Fruit fly (Drosophila melanogaster) whole organism, embryonic: ENCODE results near the gene CG5828.

Experiments used
- Atf6 ChIP-seq: fragments of 200-800 bp; sonication (Bioruptor generic); IDR thresholded peaks from 2 replicates; pipeline ENCODE4 v1.3.6; 2022; ENCODE audit warnings: missing biosample characterization, missing genetic modification characterization
- Bdp1 ChIP-seq: fragments of 200-800 bp; sonication (Bioruptor generic); optimal IDR thresholded peaks from 3 replicates; lab custom pipeline; 2016; ENCODE audit warnings: missing biosample characterization, missing genetic modification characterization
- CG10462 ChIP-seq: fragments of 200-800 bp; sonication (Bioruptor generic); optimal IDR thresholded peaks from 2 replicates; lab custom pipeline; 2016; ENCODE audit warnings: missing biosample characterization, missing genetic modification characterization
- CG12155 ChIP-seq: fragments of 200-800 bp; sonication (Bioruptor generic); optimal IDR thresholded peaks from 3 replicates; lab custom pipeline; 2016; ENCODE audit warnings: missing biosample characterization, missing genetic modification characterization
- CG1233 ChIP-seq: fragments of 200-800 bp; sonication (Bioruptor generic); optimal IDR thresholded peaks from 4 replicates; lab custom pipeline; 2018; ENCODE audit warnings: missing biosample characterization, mild to moderate bottlenecking, missing genetic modification characterization
- CG12391 ChIP-seq: fragments of 200-800 bp; sonication (Bioruptor generic); optimal IDR thresholded peaks from 3 replicates; lab custom pipeline; 2018; ENCODE audit warnings: missing biosample characterization, mild to moderate bottlenecking, missing genetic modification characterization, moderate library complexity
- CG13287 ChIP-seq: fragments of 200-800 bp; sonication (Bioruptor generic); IDR thresholded peaks from 2 replicates; pipeline ENCODE4 v1.3.6; 2022; ENCODE audit warnings: missing biosample characterization, missing genetic modification characterization; ENCODE audit not compliant: partially characterized antibody
- CG14050 ChIP-seq: fragments of 200-800 bp; sonication (Bioruptor generic); IDR thresholded peaks from 3 replicates; pipeline ENCODE4 v1.3.6; 2022; ENCODE audit warnings: missing biosample characterization, missing genetic modification characterization
- CG16815 ChIP-seq: fragments of 200-800 bp; sonication (Bioruptor generic); optimal IDR thresholded peaks from 3 replicates; lab custom pipeline; 2017; ENCODE audit warnings: missing biosample characterization, mild to moderate bottlenecking, missing genetic modification characterization
- CG16863 ChIP-seq: fragments of 200-800 bp; sonication (Bioruptor generic); optimal IDR thresholded peaks from 3 replicates; lab custom pipeline; 2016; ENCODE audit warnings: missing biosample characterization, missing genetic modification characterization
- CG18764 ChIP-seq: fragments of 200-800 bp; sonication (Bioruptor generic); optimal IDR thresholded peaks from 3 replicates; lab custom pipeline; 2016; ENCODE audit warnings: missing biosample characterization, missing genetic modification characterization
- CG2202 ChIP-seq: fragments of 200-800 bp; sonication (Bioruptor generic); optimal IDR thresholded peaks from 2 replicates; lab custom pipeline; 2018; ENCODE audit warnings: missing biosample characterization, mild to moderate bottlenecking, missing genetic modification characterization
- CG2875 ChIP-seq: fragments of 200-800 bp; sonication (Bioruptor generic); optimal IDR thresholded peaks from 2 replicates; lab custom pipeline; 2017; ENCODE audit warnings: missing biosample characterization, mild to moderate bottlenecking, missing genetic modification characterization, missing genetic modification reagents
- CG31224 ChIP-seq: fragments of 200-800 bp; sonication (Bioruptor generic); IDR thresholded peaks from 2 replicates; pipeline ENCODE4 v1.3.6; 2022; ENCODE audit warnings: missing biosample characterization, missing genetic modification characterization
- CG3281 ChIP-seq: fragments of 200-800 bp; sonication (Bioruptor generic); optimal IDR thresholded peaks from 3 replicates; lab custom pipeline; 2017; ENCODE audit warnings: missing biosample characterization, mild to moderate bottlenecking, missing genetic modification characterization
- CG34376 ChIP-seq: fragments of 200-800 bp; sonication (Bioruptor generic); optimal IDR thresholded peaks from 2 replicates; lab custom pipeline; 2018; ENCODE audit warnings: missing biosample characterization, mild to moderate bottlenecking, missing genetic modification characterization
- CG4404 ChIP-seq: fragments of 200-800 bp; sonication (Bioruptor generic); IDR thresholded peaks from 2 replicates; pipeline ENCODE4 v1.3.6; 2022; ENCODE audit warnings: missing biosample characterization, missing genetic modification characterization
- CG4424 ChIP-seq: fragments of 200-800 bp; sonication (Bioruptor generic); optimal IDR thresholded peaks from 3 replicates; lab custom pipeline; 2016; ENCODE audit warnings: missing biosample characterization, missing genetic modification characterization
- CG7372 ChIP-seq: fragments of 200-800 bp; sonication (Bioruptor generic); IDR thresholded peaks from 2 replicates; pipeline ENCODE4 v1.3.6; 2022; ENCODE audit warnings: missing biosample characterization, missing genetic modification characterization
- CG8290 ChIP-seq, 3 experiments: fragments of 200-800 bp; sonication (Bioruptor generic); optimal IDR thresholded peaks; 2 replicates each; lab custom pipeline; 2016 to 2019; ENCODE audit warnings: missing biosample characterization in 3 of 3, missing genetic modification characterization in 3 of 3, mild to moderate bottlenecking in 2 of 3, moderate library complexity in 1 of 3
- CG9797 ChIP-seq: fragments of 200-800 bp; sonication (Bioruptor generic); optimal IDR thresholded peaks from 3 replicates; lab custom pipeline; 2018; ENCODE audit warnings: missing biosample characterization, mild to moderate bottlenecking, missing genetic modification characterization
- Deaf1 ChIP-seq: fragments of 200-800 bp; optimal IDR thresholded peaks from 3 replicates; lab custom pipeline; 2019; ENCODE audit warnings: missing biosample characterization, mild to moderate bottlenecking, missing genetic modification characterization, moderate library complexity
- Dll ChIP-seq: fragments of 200-800 bp; sonication (Bioruptor generic); IDR thresholded peaks from 4 replicates; pipeline ENCODE4 v1.3.6; 2022; ENCODE audit warnings: missing biosample characterization, missing genetic modification characterization; ENCODE audit not compliant: partially characterized antibody
- H2.0 ChIP-seq: fragments of 200-800 bp; sonication (Bioruptor generic); IDR thresholded peaks from 2 replicates; pipeline ENCODE4 v1.3.6; 2022; ENCODE audit warnings: missing biosample characterization, missing genetic modification characterization
- HHEX ChIP-seq: fragments of 200-800 bp; sonication (Bioruptor generic); optimal IDR thresholded peaks from 3 replicates; lab custom pipeline; 2017; ENCODE audit warnings: missing biosample characterization, mild to moderate bottlenecking, missing genetic modification characterization, missing genetic modification reagents
- HLH4C ChIP-seq: fragments of 200-800 bp; sonication (Bioruptor generic); IDR thresholded peaks from 3 replicates; pipeline ENCODE4 v1.3.6; 2022; ENCODE audit warnings: missing biosample characterization, missing genetic modification characterization; ENCODE audit not compliant: partially characterized antibody
- Mad ChIP-seq: fragments of 200-800 bp; sonication (Bioruptor generic); optimal IDR thresholded peaks from 2 replicates; lab custom pipeline; 2016; ENCODE audit warnings: missing biosample characterization, missing genetic modification characterization
- NfI ChIP-seq: fragments of 200-800 bp; sonication (Bioruptor generic); optimal IDR thresholded peaks from 3 replicates; lab custom pipeline; 2018; ENCODE audit warnings: missing biosample characterization, mild to moderate bottlenecking, missing genetic modification characterization, moderate library complexity
- Oaz ChIP-seq: fragments of 200-800 bp; sonication (Bioruptor generic); IDR thresholded peaks from 2 replicates; pipeline ENCODE4 v1.3.6; 2022; ENCODE audit warnings: missing biosample characterization, missing genetic modification characterization
- Pdp1 ChIP-seq, 2 experiments: fragments of 200-800 bp; sonication (Bioruptor generic); optimal IDR thresholded peaks; 3 replicates each; lab custom pipeline; 2016; ENCODE audit warnings: missing biosample characterization in 2 of 2, missing genetic modification characterization in 2 of 2, mild to moderate bottlenecking in 1 of 2, moderate library complexity in 1 of 2
- Vsx1 ChIP-seq: fragments of 200-800 bp; sonication (Bioruptor generic); optimal IDR thresholded peaks from 2 replicates; lab custom pipeline; 2017; ENCODE audit warnings: missing biosample characterization, mild to moderate bottlenecking, missing genetic modification characterization, missing genetic modification reagents
- YL-1 ChIP-seq: fragments of 200-800 bp; sonication (Bioruptor generic); optimal IDR thresholded peaks from 3 replicates; lab custom pipeline; 2017; ENCODE audit warnings: missing biosample characterization, mild to moderate bottlenecking, missing genetic modification characterization
- ac ChIP-seq: fragments of 200-800 bp; sonication (Bioruptor generic); optimal IDR thresholded peaks from 3 replicates; lab custom pipeline; 2017; ENCODE audit warnings: missing biosample characterization, mild to moderate bottlenecking, missing genetic modification characterization
- aop ChIP-seq: fragments of 200-800 bp; sonication (Bioruptor generic); IDR thresholded peaks from 2 replicates; pipeline ENCODE4 v1.3.6; 2022; ENCODE audit warnings: missing biosample characterization, missing genetic modification characterization
- bowl ChIP-seq: fragments of 200-800 bp; sonication (Bioruptor generic); IDR thresholded peaks from 2 replicates; pipeline ENCODE4 v1.3.6; 2022; ENCODE audit warnings: missing biosample characterization, missing genetic modification characterization
- crp ChIP-seq, 2 experiments: fragments of 200-800 bp; sonication (Bioruptor generic); optimal IDR thresholded peaks; 2 replicates in 1 of 2; 3 replicates in 1 of 2; lab custom pipeline; 2017; ENCODE audit warnings: missing biosample characterization in 2 of 2, missing genetic modification characterization in 2 of 2, mild to moderate bottlenecking in 1 of 2, moderate library complexity in 1 of 2
- dimm ChIP-seq: fragments of 200-800 bp; sonication (Bioruptor generic); IDR thresholded peaks from 2 replicates; pipeline ENCODE4 v1.3.6; 2022; ENCODE audit warnings: missing biosample characterization, missing genetic modification characterization
- eve ChIP-seq, 2 experiments: fragments of >200 bp; optimal IDR thresholded peaks; 2 replicates each; lab custom pipeline; 2017; ENCODE audit warnings: missing biosample characterization in 2 of 2, missing genetic modification characterization in 2 of 2
- gem ChIP-seq: fragments of 200-800 bp; sonication (Bioruptor generic); optimal IDR thresholded peaks from 2 replicates; lab custom pipeline; 2019; ENCODE audit warnings: missing biosample characterization, mild to moderate bottlenecking, missing genetic modification characterization, moderate library complexity
- kah ChIP-seq: fragments of 200-800 bp; sonication (Bioruptor generic); optimal IDR thresholded peaks from 2 replicates; lab custom pipeline; 2018; ENCODE audit warnings: missing biosample characterization, mild to moderate bottlenecking, missing genetic modification characterization
- odd ChIP-seq: fragments of 200-800 bp; sonication (Bioruptor generic); optimal IDR thresholded peaks from 2 replicates; lab custom pipeline; 2017; ENCODE audit warnings: missing biosample characterization, mild to moderate bottlenecking, missing genetic modification characterization
- pan ChIP-seq, 4 experiments: fragments of >200 bp in 3 of 4; fragments of 200-800 bp in 1 of 4; sonication (Bioruptor generic) in 1 of 4; optimal IDR thresholded peaks in 3 of 4; IDR thresholded peaks in 1 of 4; 2 replicates each; pipeline versions ENCODE4 v1.3.6 to Lab custom; 2017 to 2022; ENCODE audit warnings: missing biosample characterization in 2 of 4, missing genetic modification characterization in 2 of 4, mixed read lengths in 1 of 4
- sima ChIP-seq: fragments of 200-800 bp; sonication (Bioruptor generic); optimal IDR thresholded peaks from 2 replicates; lab custom pipeline; 2016; ENCODE audit warnings: missing biosample characterization, missing genetic modification characterization
- sisA ChIP-seq: fragments of 200-800 bp; sonication (Bioruptor generic); IDR thresholded peaks from 2 replicates; pipeline ENCODE4 v1.3.6; 2022; ENCODE audit warnings: missing biosample characterization, missing genetic modification characterization
- stc ChIP-seq: fragments of 200-800 bp; sonication (Bioruptor generic); IDR thresholded peaks from 2 replicates; pipeline ENCODE4 v1.3.6; 2022; ENCODE audit warnings: missing biosample characterization, missing genetic modification characterization
- vfl ChIP-seq: fragments of 200-800 bp; sonication (Bioruptor generic); optimal IDR thresholded peaks from 2 replicates; lab custom pipeline; 2016; ENCODE audit warnings: missing biosample characterization, missing genetic modification characterization
- vnd ChIP-seq: fragments of 200-800 bp; sonication (Bioruptor generic); IDR thresholded peaks from 3 replicates; pipeline ENCODE4 v1.3.6; 2022; ENCODE audit warnings: missing biosample characterization, missing genetic modification characterization; ENCODE audit not compliant: partially characterized antibody
- zf30C ChIP-seq: fragments of 200-800 bp; sonication (Bioruptor generic); optimal IDR thresholded peaks from 3 replicates; lab custom pipeline; 2018; ENCODE audit warnings: missing biosample characterization, mild to moderate bottlenecking, missing genetic modification characterization

The CG5828 gene

DNA sequence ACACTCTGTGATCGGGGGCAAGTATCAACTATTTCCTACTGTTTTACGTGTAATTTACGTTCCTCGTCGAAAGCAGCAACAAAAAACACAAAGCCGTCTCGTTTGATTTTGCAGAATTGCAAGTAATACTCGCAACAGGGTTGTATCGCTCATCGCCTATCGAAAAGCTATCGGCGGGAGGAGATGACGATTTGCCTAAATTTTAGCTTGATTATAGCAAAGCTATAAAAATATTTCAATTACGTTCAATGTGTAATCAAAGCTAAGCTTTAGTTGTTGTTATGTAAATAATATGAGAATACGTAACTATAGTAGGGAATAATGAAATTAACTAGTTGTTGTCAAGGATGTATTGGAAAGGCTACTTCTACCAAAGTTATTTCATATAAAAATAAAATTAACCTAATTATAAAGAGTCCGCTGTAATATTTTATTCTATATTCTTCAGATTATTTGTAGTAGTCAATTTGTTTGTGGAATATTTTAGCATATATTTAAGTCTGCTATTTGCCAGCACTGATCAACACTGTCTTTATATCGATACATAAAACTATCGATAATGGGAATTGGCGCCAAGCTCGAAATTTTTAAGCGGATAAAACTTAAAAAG, 34.0 kb upstream of the CG5828 start, which contains the start of gene Rpn11 (continued):
- TF ChIP-seq CG1233 (GFP tag; lab: Kevin White, UChicago): peak; percentile 30
- TF ChIP-seq CG14050 (GFP tag; lab: Robert Waterston, UW): no peak
- TF ChIP-seq dimm (GFP tag; lab: Robert Waterston, UW): no peak
- peak; percentile 42 for TF ChIP-seq HHEX (GFP tag; lab: Kevin White, UChicago)
- TF ChIP-seq stc (GFP tag; lab: Robert Waterston, UW): no peak
- TF ChIP-seq H2.0 (GFP tag; lab: Robert Waterston, UW): no peak; the same call in 1 of the 2 replicates
- TF ChIP-seq CG34376: peak; percentile 55
- no peak for TF ChIP-seq Vsx1 (GFP tag; lab: Kevin White, UChicago)
- TF ChIP-seq CG9797 (GFP tag; lab: Kevin White, UChicago): no peak
- TF ChIP-seq vnd (GFP tag; lab: Robert Waterston, UW): no peak
- no peak for TF ChIP-seq aop (GFP tag; lab: Robert Waterston, UW)
- TF ChIP-seq odd (GFP tag; lab: Kevin White, UChicago): peak; percentile 0
- TF ChIP-seq Oaz (GFP tag; lab: Robert Waterston, UW): no peak
- TF ChIP-seq CG16863: no peak
- no peak for TF ChIP-seq kah (GFP tag; lab: Kevin White, UChicago)
- peak; percentile 44 for TF ChIP-seq HLH4C (GFP tag; lab: Robert Waterston, UW)
- TF ChIP-seq CG4404: peak; percentile 47; the same call in 1 of the 2 replicates
- no peak for TF ChIP-seq ac (GFP tag; lab: Kevin White, UChicago)
- peak; percentile 28 for TF ChIP-seq CG18764 (GFP tag; lab: Kevin White, UChicago)
- peak; percentile 69 for TF ChIP-seq CG4424
- TF ChIP-seq CG8290 (GFP tag; optimal IDR thresholded peaks at IDR 0.05; lab: Kevin White, UChicago): peak; percentile 36
- TF ChIP-seq CG8290 (tag; optimal IDR thresholded peaks at IDR 0.05; lab: Kevin White, UChicago): peak; percentile 16 to 58
- peak; percentile 12; the same call in 1 of the 2 replicates for TF ChIP-seq sisA (GFP tag; lab: Robert Waterston, UW)
- TF ChIP-seq CG31224 (GFP tag; lab: Robert Waterston, UW): 0 out of 2 replicates have a peak, but pooled peaks have one; percentile 9
- peak; percentile 15 for TF ChIP-seq Bdp1
- peak; percentile 63 for TF ChIP-seq YL-1
- TF ChIP-seq eve (GFP tag; optimal IDR thresholded peaks at IDR 0.05; lab: Kevin White, UChicago): no peak
- peak; percentile 26 for TF ChIP-seq Deaf1 (tag; lab: Kevin White, UChicago)
- peak; percentile 56 to 63 for TF ChIP-seq Pdp1 (GFP tag; optimal IDR thresholded peaks at IDR 0.05; lab: Kevin White, UChicago)
- TF ChIP-seq CG16815: peak; percentile 44
- TF ChIP-seq vfl (GFP tag; lab: Kevin White, UChicago): no peak
- no peak for TF ChIP-seq CG2202
- TF ChIP-seq pan (optimal IDR thresholded peaks at IDR 0.05; lab: Kevin White, UChicago): no peak
- peak in 1 of 2 experiments; percentile 44 for TF ChIP-seq pan (GFP tag; optimal IDR thresholded peaks at IDR 0.05 in 1 of 2, IDR thresholded peaks at IDR 0.05 in 1 of 2)
- TF ChIP-seq bowl: no peak
- peak; percentile 83 for TF ChIP-seq gem (tag; lab: Kevin White, UChicago)
- no peak for TF ChIP-seq Atf6 (GFP tag; lab: Robert Waterston, UW)
- TF ChIP-seq Dll (GFP tag; lab: Robert Waterston, UW): peak; percentile 74
- peak in 1 of 2 experiments; percentile 20 for TF ChIP-seq crp (GFP tag; optimal IDR thresholded peaks at IDR 0.05; lab: Kevin White, UChicago)
- TF ChIP-seq CG12391 (tag; lab: Kevin White, UChicago): peak; percentile 86
- TF ChIP-seq CG7372 (GFP tag; lab: Robert Waterston, UW): no peak
- peak; percentile 11 for TF ChIP-seq CG10462 (GFP tag; lab: Kevin White, UChicago)
- peak; percentile 22 for TF ChIP-seq CG2875 (GFP tag; lab: Kevin White, UChicago)
- TF ChIP-seq CG12155 (GFP tag; lab: Kevin White, UChicago): peak; percentile 71
- no peak for TF ChIP-seq Mad
- TF ChIP-seq NfI (GFP tag; lab: Kevin White, UChicago): peak; percentile 47
- no peak for TF ChIP-seq zf30C (GFP tag; lab: Kevin White, UChicago)
- peak; percentile 63 for TF ChIP-seq CG13287 (GFP tag; lab: Robert Waterston, UW)
- TF ChIP-seq CG3281 (GFP tag; lab: Kevin White, UChicago): peak; percentile 54
- TF ChIP-seq sima (GFP tag; lab: Kevin White, UChicago): no peak
